Worm (Caenorhabditis elegans) whole organism, L4 larva: Measurements from ENCODE around the gene txt-13.

Experiments
- F37D6.2 ChIP-seq: sonication (generic microtip); optimal IDR thresholded peaks from 2 replicates; lab custom pipeline; 2016; ENCODE audit warnings: mild to moderate bottlenecking, missing genetic modification characterization, missing compliant biosample characterization
- T26A8.4 ChIP-seq: fragments of 200-800 bp; sonication (Bioruptor generic); IDR thresholded peaks from 2 replicates; pipeline ENCODE4 v1.3.6; 2022; ENCODE audit warnings: missing genetic modification characterization, missing compliant biosample characterization
- Y48G9A.11 ChIP-seq: fragments of 200-800 bp; sonication (Bioruptor generic); IDR thresholded peaks from 2 replicates; pipeline ENCODE4 v1.3.6; 2022; ENCODE audit warnings: missing genetic modification reagents, missing genetic modification characterization, missing compliant biosample characterization
- Y5F2A.4 ChIP-seq: fragments of 200-800 bp; sonication (Bioruptor generic); optimal IDR thresholded peaks from 2 replicates; lab custom pipeline; 2018; ENCODE audit warnings: mild to moderate bottlenecking, missing genetic modification characterization, missing compliant biosample characterization
- ZK337.2 ChIP-seq: fragments of 200-800 bp; sonication (Bioruptor generic); IDR thresholded peaks from 2 replicates; pipeline ENCODE4 v1.3.6; 2022; ENCODE audit warnings: missing genetic modification reagents, missing genetic modification characterization, missing compliant biosample characterization
- aha-1 ChIP-seq: fragments of 150-350 bp; peaks from one replicate; lab custom pipeline; 2014; ENCODE audit warnings: missing biosample characterization, missing genetic modification characterization
- ama-1 ChIP-seq: fragments of 150-350 bp; optimal IDR thresholded peaks from 2 replicates; lab custom pipeline; 2014; ENCODE audit warnings: inconsistent platforms, mixed read lengths
- arid-1 ChIP-seq: fragments of 200-800 bp; sonication (Bioruptor generic); conservative IDR thresholded peaks from 2 replicates; pipeline ENCODE4 v1.3.6; 2022; ENCODE audit warnings: missing genetic modification reagents, missing genetic modification characterization, missing compliant biosample characterization
- ces-1 ChIP-seq: fragments of 150-350 bp; sonication (generic microtip); optimal IDR thresholded peaks from 4 replicates; lab custom pipeline; 2014; ENCODE audit warnings: missing biosample characterization, missing genetic modification reagents, missing genetic modification characterization
- cey-2 ChIP-seq: sonication (generic microtip); optimal IDR thresholded peaks from 3 replicates; lab custom pipeline; 2017; ENCODE audit warnings: missing genetic modification characterization, mild to moderate bottlenecking, missing compliant biosample characterization, antibody characterized with exemption, borderline replicate concordance; ENCODE audit not compliant: insufficient read depth
- ctbp-1 ChIP-seq: fragments of 200-800 bp; sonication (Bioruptor generic); IDR thresholded peaks from 2 replicates; pipeline ENCODE4 v1.3.6; 2022; ENCODE audit warnings: missing genetic modification reagents, missing genetic modification characterization, missing compliant biosample characterization
- daf-16 ChIP-seq, 3 experiments: sonication (generic microtip); optimal IDR thresholded peaks; 2 replicates each; lab custom pipeline; 2016 to 2017; ENCODE audit warnings: missing genetic modification characterization in 3 of 3, missing genetic modification reagents in 3 of 3, mild to moderate bottlenecking in 2 of 3, missing compliant biosample characterization in 2 of 3, missing biosample characterization in 1 of 3, moderate library complexity in 1 of 3
- dmd-6 ChIP-seq: fragments of 200-800 bp; sonication (Bioruptor generic); IDR thresholded peaks from 2 replicates; pipeline ENCODE4 v1.3.6; 2022; ENCODE audit warnings: missing genetic modification reagents, missing genetic modification characterization, missing compliant biosample characterization
- fos-1 ChIP-seq: fragments of 150-350 bp; optimal IDR thresholded peaks from 2 replicates; lab custom pipeline; 2014; ENCODE audit warnings: missing biosample characterization, missing genetic modification characterization
- hif-1 ChIP-seq, 2 experiments: sonication (generic microtip); optimal IDR thresholded peaks; 2 replicates each; lab custom pipeline; 2016 to 2017; ENCODE audit warnings: missing compliant biosample characterization in 2 of 2, missing genetic modification characterization in 2 of 2, missing genetic modification reagents in 2 of 2, missing genotype in 2 of 2, mild to moderate bottlenecking in 1 of 2
- hlh-30 ChIP-seq: sonication (generic microtip); optimal IDR thresholded peaks from 2 replicates; lab custom pipeline; 2017; ENCODE audit warnings: antibody characterized with exemption, mild to moderate bottlenecking, missing genetic modification characterization, missing compliant biosample characterization; ENCODE audit not compliant: insufficient read depth
- jun-1 ChIP-seq: fragments of 150-350 bp; optimal IDR thresholded peaks from 2 replicates; lab custom pipeline; 2014; ENCODE audit warnings: missing biosample characterization, missing genetic modification reagents, missing genetic modification characterization
- lim-7 ChIP-seq: fragments of 200-800 bp; sonication (Bioruptor generic); IDR thresholded peaks from 2 replicates; pipeline ENCODE4 v1.3.6; 2022; ENCODE audit warnings: missing genetic modification characterization, missing compliant biosample characterization
- lin-13 ChIP-seq: fragments of 150-350 bp; optimal IDR thresholded peaks from 2 replicates; lab custom pipeline; 2014; ENCODE audit warnings: missing biosample characterization, missing genetic modification reagents, missing genetic modification characterization
- lin-15B ChIP-seq: fragments of 150-350 bp; sonication (generic microtip); optimal IDR thresholded peaks from 3 replicates; lab custom pipeline; 2014; ENCODE audit warnings: missing biosample characterization, missing genetic modification characterization
- lin-39 ChIP-seq: fragments of 150-350 bp; optimal IDR thresholded peaks from 2 replicates; lab custom pipeline; 2014; ENCODE audit warnings: missing biosample characterization, missing genetic modification reagents, missing genetic modification characterization
- lir-3 ChIP-seq: sonication (generic microtip); optimal IDR thresholded peaks from 2 replicates; lab custom pipeline; 2016; ENCODE audit warnings: mild to moderate bottlenecking, missing genetic modification characterization, missing compliant biosample characterization
- lsy-2 ChIP-seq, 2 experiments: fragments of 150-350 bp in 1 of 2; sonication (generic microtip) in 1 of 2; optimal IDR thresholded peaks; 2 replicates each; lab custom pipeline; 2014 to 2017; ENCODE audit warnings: missing biosample characterization in 2 of 2, missing genetic modification characterization in 2 of 2
- madf-5 ChIP-seq, 2 experiments: fragments of 200-800 bp; sonication (Bioruptor generic); IDR thresholded peaks; 2 replicates each; pipeline ENCODE4 v1.3.6; 2022; ENCODE audit warnings: missing compliant biosample characterization in 2 of 2, missing genetic modification characterization in 2 of 2
- madf-9 ChIP-seq: fragments of 200-800 bp; sonication (Bioruptor generic); conservative IDR thresholded peaks from 2 replicates; pipeline ENCODE4 v1.3.6; 2022; ENCODE audit warnings: missing genetic modification reagents, missing genetic modification characterization, missing compliant biosample characterization
- mep-1 ChIP-seq: fragments of 150-350 bp; sonication (generic microtip); optimal IDR thresholded peaks from 3 replicates; lab custom pipeline; 2014; ENCODE audit warnings: missing biosample characterization, missing genetic modification characterization
- mxl-3 ChIP-seq: fragments of 200-800 bp; sonication (Bioruptor generic); optimal IDR thresholded peaks from 2 replicates; lab custom pipeline; 2018; ENCODE audit warnings: mild to moderate bottlenecking, missing genetic modification characterization, missing compliant biosample characterization
- nhr-10 ChIP-seq: fragments of 150-350 bp; optimal IDR thresholded peaks from 2 replicates; lab custom pipeline; 2014; ENCODE audit warnings: missing biosample characterization, missing genetic modification characterization
- nhr-25 ChIP-seq: sonication (generic microtip); optimal IDR thresholded peaks from 2 replicates; lab custom pipeline; 2017; ENCODE audit warnings: missing genetic modification characterization, mild to moderate bottlenecking, missing compliant biosample characterization, antibody characterized with exemption, moderate library complexity, borderline replicate concordance; ENCODE audit not compliant: insufficient read depth
- nhr-77 ChIP-seq: fragments of 150-350 bp; optimal IDR thresholded peaks from 2 replicates; lab custom pipeline; 2014; ENCODE audit warnings: missing biosample characterization, missing genetic modification characterization
- pha-4 ChIP-seq, 2 experiments: fragments of 150-350 bp in 1 of 2; fragments of 200-800 bp in 1 of 2; sonication (Bioruptor generic) in 1 of 2; IDR thresholded peaks in 1 of 2; optimal IDR thresholded peaks in 1 of 2; 2 replicates each; pipeline versions ENCODE4 v1.3.6 to Lab custom; 2014 to 2022; ENCODE audit warnings: missing genetic modification characterization in 2 of 2, missing genetic modification reagents in 2 of 2, missing biosample characterization in 1 of 2, missing compliant biosample characterization in 1 of 2
- saeg-2 ChIP-seq: fragments of 200-800 bp; sonication (Bioruptor generic); IDR thresholded peaks from 2 replicates; pipeline ENCODE4 v1.3.6; 2022; ENCODE audit warnings: missing genetic modification reagents, missing genetic modification characterization, missing compliant biosample characterization
- snpc-4 ChIP-seq: fragments of 150-350 bp; optimal IDR thresholded peaks from 2 replicates; lab custom pipeline; 2014; ENCODE audit warnings: missing biosample characterization, missing genetic modification characterization
- spr-1 ChIP-seq: sonication (generic microtip); optimal IDR thresholded peaks from 2 replicates; lab custom pipeline; 2016; ENCODE audit warnings: mild to moderate bottlenecking, missing genetic modification characterization, missing compliant biosample characterization
- spr-3 ChIP-seq: fragments of 200-800 bp; sonication (Bioruptor generic); optimal IDR thresholded peaks from 2 replicates; lab custom pipeline; 2018; ENCODE audit warnings: mild to moderate bottlenecking, missing genetic modification characterization, missing compliant biosample characterization
- tra-1 ChIP-seq: fragments of 200-800 bp; sonication (Bioruptor generic); IDR thresholded peaks from 2 replicates; pipeline ENCODE4 v1.3.6; 2022; ENCODE audit warnings: missing genetic modification reagents, missing genetic modification characterization, missing compliant biosample characterization
- unc-130 ChIP-seq: sonication (generic microtip); optimal IDR thresholded peaks from 2 replicates; lab custom pipeline; 2016; ENCODE audit warnings: missing genetic modification reagents, missing genetic modification characterization, missing compliant biosample characterization
- unc-39 ChIP-seq: sonication (generic microtip); optimal IDR thresholded peaks from 2 replicates; lab custom pipeline; 2017; ENCODE audit warnings: missing biosample characterization, missing genetic modification characterization
- unc-62 ChIP-seq, 3 experiments: fragments of 150-350 bp in 1 of 3; sonication (generic microtip); optimal IDR thresholded peaks in 2 of 3; peaks in 1 of 3; 1 replicate in 1 of 3; 2 replicates in 2 of 3; lab custom pipeline; 2014 to 2017; ENCODE audit warnings: missing biosample characterization in 3 of 3, missing genetic modification characterization in 3 of 3, missing genetic modification reagents in 3 of 3, missing genotype in 1 of 3
- vab-7 ChIP-seq: fragments of 200-800 bp; sonication (Bioruptor generic); IDR thresholded peaks from 2 replicates; pipeline ENCODE4 v1.3.6; 2022; ENCODE audit warnings: missing genetic modification reagents, missing genetic modification characterization, missing compliant biosample characterization
- zfp-2 ChIP-seq: sonication (generic microtip); optimal IDR thresholded peaks from 2 replicates; lab custom pipeline; 2016; ENCODE audit warnings: mild to moderate bottlenecking, missing genetic modification characterization, missing compliant biosample characterization
- ztf-11 ChIP-seq: fragments of 150-350 bp; optimal IDR thresholded peaks from 2 replicates; lab custom pipeline; 2014; ENCODE audit warnings: missing biosample characterization, missing genetic modification characterization
- ztf-7 ChIP-seq: fragments of 150-350 bp; optimal IDR thresholded peaks from 2 replicates; lab custom pipeline; 2014; ENCODE audit warnings: missing biosample characterization, missing genetic modification characterization

txt-13 gene

DNA sequence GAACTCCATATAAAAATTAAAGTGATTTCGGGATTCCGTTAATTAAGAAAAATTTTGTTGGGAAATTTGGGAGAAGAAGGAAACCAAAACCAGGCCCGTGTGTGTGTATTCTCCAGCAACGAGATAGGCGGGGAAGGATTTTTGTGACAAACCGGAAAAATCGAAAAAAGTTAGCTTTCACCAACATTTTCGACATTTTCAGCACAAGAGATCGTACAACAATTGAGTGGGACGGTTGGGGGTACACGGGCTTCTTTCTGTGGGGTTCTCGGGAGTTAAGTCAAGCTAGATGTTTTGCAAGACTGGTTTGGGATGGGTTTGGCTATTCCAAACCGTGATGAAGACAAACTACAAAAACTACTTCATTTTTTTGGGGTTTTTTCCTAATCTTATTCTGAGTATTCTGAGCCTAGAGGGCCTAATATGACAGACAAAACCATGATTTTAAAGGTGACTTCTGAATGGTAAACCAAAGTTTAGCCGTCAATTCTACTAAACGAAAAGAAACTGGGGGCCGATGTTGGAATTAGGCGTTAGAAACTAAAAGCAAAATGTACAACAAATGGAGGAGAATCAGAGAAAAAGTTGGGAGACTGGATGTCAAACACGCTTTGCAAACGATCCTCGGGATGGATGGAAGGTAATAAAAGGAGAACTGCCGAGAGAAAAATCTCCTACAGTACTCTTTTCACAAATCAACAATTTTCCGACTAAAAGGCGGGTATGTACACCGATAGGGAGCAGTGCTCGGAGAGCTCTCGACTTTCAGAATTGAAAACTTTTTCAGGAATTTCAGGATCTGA is 27.5 kb upstream of the txt-13 start (continued):
- TF ChIP-seq F37D6.2 (tag; lab: Kevin White, UChicago) (no peak), lin-15B (no peak), ZK337.2 (GFP tag; lab: Robert Waterston, UW) (peak; percentile 55; the same call in 1 of the 2 replicates), ztf-7 (no peak), nhr-25 (peak; percentile 72), saeg-2 (GFP tag; lab: Robert Waterston, UW) (peak; percentile 42; the same call in 1 of the 2 replicates), ztf-11 (no peak), jun-1 (no peak), unc-130 (GFP tag; lab: Kevin White, UChicago) (no peak), spr-1 (tag; lab: Kevin White, UChicago) (no peak), nhr-10 (no peak), zfp-2 (tag; lab: Kevin White, UChicago) (no peak), fos-1 (no peak), lir-3 (tag; lab: Kevin White, UChicago) (no peak), snpc-4 (tag; lab: Kevin White, UChicago) (no peak), lin-39 (tag; lab: Kevin White, UChicago) (no peak), ctbp-1 (GFP tag; lab: Robert Waterston, UW) (peak; percentile 67; the same call in 1 of the 2 replicates), hif-1 (tag; optimal IDR thresholded peaks at IDR 0.05; lab: Kevin White, UChicago) (no peak)

DNA sequence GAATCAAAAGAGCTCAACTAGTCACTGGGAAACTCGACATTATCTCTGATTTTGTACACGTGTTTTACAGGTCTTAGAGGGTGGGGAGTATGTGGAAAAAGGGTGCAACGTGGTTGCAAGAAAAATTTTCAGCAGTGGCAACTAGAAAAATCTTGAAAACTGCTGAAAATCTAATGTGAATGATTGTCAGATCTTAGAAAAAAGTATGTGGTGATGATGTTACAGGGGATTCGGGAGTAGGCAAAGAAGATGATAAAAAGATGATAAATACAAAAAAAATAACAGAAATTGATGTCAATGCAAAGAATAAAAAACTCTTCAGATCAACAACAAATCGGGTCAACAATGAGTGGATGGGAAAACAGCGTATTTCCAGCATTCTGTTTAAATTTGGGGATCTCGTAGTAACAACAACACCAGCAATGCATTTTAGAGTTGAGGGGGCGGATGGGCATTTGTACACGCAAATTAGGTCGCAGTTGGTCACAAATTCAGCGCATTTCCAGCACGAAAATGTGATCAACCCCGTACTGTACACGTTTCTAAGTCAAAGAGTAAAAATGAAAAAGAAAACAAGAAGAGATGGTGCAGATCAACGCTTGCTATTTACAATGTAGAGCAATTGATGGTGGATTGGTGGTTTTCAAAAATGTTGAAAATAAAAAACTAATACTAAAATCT is 26.8 kb upstream of the txt-13 start:
- TF ChIP-seq nhr-77 (tag; lab: Kevin White, UChicago): peak; percentile 57
- peak in 1 of 2 experiments; percentile 22 for TF ChIP-seq unc-62 (GFP tag; optimal IDR thresholded peaks at IDR 0.05 in 1 of 2; lab: Kevin White, UChicago)
- no peak for TF ChIP-seq unc-62 (tag; optimal IDR thresholded peaks at IDR 0.05; lab: Kevin White, UChicago)
- TF ChIP-seq hlh-30: peak; percentile 22
- peak; percentile 16 for TF ChIP-seq ama-1 (lab: Kevin White, UChicago)
- TF ChIP-seq Y5F2A.4 (GFP tag; lab: Kevin White, UChicago): peak; percentile 8
- no peak for TF ChIP-seq spr-1 (tag; lab: Kevin White, UChicago)
- peak; percentile 40 for TF ChIP-seq lin-13 (GFP tag; lab: Kevin White, UChicago)
- peak; percentile 95 for TF ChIP-seq aha-1 (tag; lab: Kevin White, UChicago)
- peak; percentile 25; the same call in 1 of the 2 replicates for TF ChIP-seq pha-4 (GFP tag; IDR thresholded peaks at IDR 0.05; lab: Robert Waterston, UW)
- no peak for TF ChIP-seq pha-4 (tag; optimal IDR thresholded peaks at IDR 0.05; lab: Kevin White, UChicago)
- TF ChIP-seq lim-7: peak; percentile 52
- peak; percentile 31; the same call in 1 of the 2 replicates for TF ChIP-seq vab-7 (GFP tag; lab: Robert Waterston, UW)
- peak; percentile 14 for TF ChIP-seq dmd-6 (GFP tag; lab: Robert Waterston, UW)
- TF ChIP-seq mxl-3 (GFP tag; lab: Kevin White, UChicago): peak; percentile 53
- TF ChIP-seq madf-9 (GFP tag; lab: Robert Waterston, UW): 0 out of 2 replicates have a peak, but pooled peaks have one; percentile 3
- peak; percentile 17 for TF ChIP-seq mep-1 (tag; lab: Kevin White, UChicago)
- no peak for TF ChIP-seq jun-1
- TF ChIP-seq ztf-7: no peak
- 0 out of 4 replicates have a peak, but pooled peaks of 1 of the 2 experiments have one; percentile 41 for TF ChIP-seq madf-5 (GFP tag; IDR thresholded peaks at IDR 0.05; lab: Robert Waterston, UW)
- TF ChIP-seq ces-1: no peak
- peak; percentile 45; the same call in 1 of the 2 replicates for TF ChIP-seq ctbp-1 (GFP tag; lab: Robert Waterston, UW)
- peak; percentile 18; the same call in 1 of the 2 replicates for TF ChIP-seq saeg-2 (GFP tag; lab: Robert Waterston, UW)
- TF ChIP-seq tra-1 (GFP tag; lab: Robert Waterston, UW): 0 out of 2 replicates have a peak, but pooled peaks have one; percentile 50
- TF ChIP-seq daf-16 (GFP tag; optimal IDR thresholded peaks at IDR 0.05; lab: Kevin White, UChicago): peak in 1 of 2 experiments; percentile 42
- TF ChIP-seq daf-16 (tag; optimal IDR thresholded peaks at IDR 0.05; lab: Kevin White, UChicago): no peak
- TF ChIP-seq T26A8.4 (GFP tag; lab: Robert Waterston, UW): peak; percentile 6; the same call in 1 of the 2 replicates
- TF ChIP-seq unc-39: peak; percentile 2
- no peak for TF ChIP-seq spr-3 (GFP tag; lab: Kevin White, UChicago)
- peak; percentile 23 for TF ChIP-seq cey-2 (tag; lab: Kevin White, UChicago)
- peak in 1 of 2 experiments; percentile 2 for TF ChIP-seq lsy-2 (tag; optimal IDR thresholded peaks at IDR 0.05; lab: Kevin White, UChicago)
- TF ChIP-seq arid-1 (GFP tag; lab: Robert Waterston, UW): peak; percentile 12; the same call in 1 of the 2 replicates
- no peak; the same call in 1 of the 2 replicates for TF ChIP-seq Y48G9A.11 (GFP tag; lab: Robert Waterston, UW)
